Worm (Caenorhabditis elegans) whole organism, young adult: ENCODE results near the gene lgc-57.

ENCODE experiments used
- B0035.1 ChIP-seq: sonication (generic microtip); optimal IDR thresholded peaks from 2 replicates; lab custom pipeline; 2016; ENCODE audit warnings: missing genetic modification characterization, mild to moderate bottlenecking, missing compliant biosample characterization, missing genotype, missing genetic modification reagents
- D2030.7 ChIP-seq: fragments of 200-800 bp; sonication (Bioruptor generic); IDR thresholded peaks from 2 replicates; pipeline ENCODE4 v1.3.6; 2022; ENCODE audit warnings: missing genetic modification reagents, missing genetic modification characterization, missing compliant biosample characterization
- F10E7.11 ChIP-seq: sonication (generic microtip); optimal IDR thresholded peaks from 2 replicates; lab custom pipeline; 2017; ENCODE audit warnings: mild to moderate bottlenecking, missing genetic modification characterization, moderate library complexity, missing compliant biosample characterization
- F39B2.1 ChIP-seq: fragments of 200-800 bp; sonication (Bioruptor generic); IDR thresholded peaks from 2 replicates; pipeline ENCODE4 v1.3.6; 2022; ENCODE audit warnings: missing genetic modification reagents, missing genetic modification characterization, missing compliant biosample characterization
- Y53G8AR.9 ChIP-seq: fragments of 200-800 bp; sonication (Bioruptor generic); conservative IDR thresholded peaks from 2 replicates; pipeline ENCODE4 v1.3.6; 2022; ENCODE audit warnings: missing genetic modification reagents, missing genetic modification characterization, missing compliant biosample characterization
- Y79H2A.3 ChIP-seq: fragments of 200-800 bp; sonication (Bioruptor generic); conservative IDR thresholded peaks from 2 replicates; pipeline ENCODE4 v1.3.6; 2022; ENCODE audit warnings: missing genetic modification reagents, missing genetic modification characterization, missing compliant biosample characterization
- aptf-2 ChIP-seq: fragments of 200-800 bp; sonication (Bioruptor generic); conservative IDR thresholded peaks from 2 replicates; pipeline ENCODE4 v1.3.6; 2022; ENCODE audit warnings: missing genetic modification reagents, missing genetic modification characterization, missing compliant biosample characterization
- aptf-3 ChIP-seq: fragments of 200-800 bp; sonication (Bioruptor generic); IDR thresholded peaks from 2 replicates; pipeline ENCODE4 v1.3.6; 2022; ENCODE audit warnings: missing genetic modification characterization, missing compliant biosample characterization
- attf-3 ChIP-seq: fragments of 200-800 bp; sonication (Bioruptor generic); conservative IDR thresholded peaks from 2 replicates; pipeline ENCODE4 v1.3.6; 2022; ENCODE audit warnings: missing genetic modification reagents, missing genetic modification characterization, missing compliant biosample characterization
- attf-5 ChIP-seq: fragments of 200-800 bp; sonication (Bioruptor generic); optimal IDR thresholded peaks from 2 replicates; lab custom pipeline; 2018; ENCODE audit warnings: mild to moderate bottlenecking, missing genetic modification characterization, missing compliant biosample characterization
- cebp-1 ChIP-seq, 2 experiments: fragments of 200-800 bp in 1 of 2; sonication (Bioruptor generic) in 1 of 2; sonication (generic microtip) in 1 of 2; IDR thresholded peaks in 1 of 2; optimal IDR thresholded peaks in 1 of 2; 2 replicates each; pipeline versions ENCODE4 v1.3.6 to Lab custom; 2017 to 2022; ENCODE audit warnings: missing compliant biosample characterization in 2 of 2, missing genetic modification characterization in 2 of 2, mild to moderate bottlenecking in 1 of 2, missing genetic modification reagents in 1 of 2, moderate library complexity in 1 of 2
- ceh-40 ChIP-seq: fragments of 200-800 bp; sonication (Bioruptor generic); IDR thresholded peaks from 2 replicates; pipeline ENCODE4 v1.3.6; 2022; ENCODE audit warnings: missing genetic modification characterization, missing compliant biosample characterization
- ceh-91 ChIP-seq: fragments of 200-800 bp; sonication (Bioruptor generic); IDR thresholded peaks from 2 replicates; pipeline ENCODE4 v1.3.6; 2022; ENCODE audit warnings: missing genetic modification reagents, missing genetic modification characterization, missing compliant biosample characterization
- him-1 ChIP-seq: sonication (generic microtip); optimal IDR thresholded peaks from 2 replicates; lab custom pipeline; 2016; ENCODE audit warnings: missing genotype, missing genetic modification reagents, missing genetic modification characterization, missing compliant biosample characterization
- hmg-1.2 ChIP-seq: fragments of 200-800 bp; sonication (Bioruptor generic); IDR thresholded peaks from 2 replicates; pipeline ENCODE4 v1.3.6; 2022; ENCODE audit warnings: missing genetic modification reagents, missing genetic modification characterization, missing compliant biosample characterization
- hmg-20 ChIP-seq: fragments of 200-800 bp; sonication (Bioruptor generic); IDR thresholded peaks from 2 replicates; pipeline ENCODE4 v1.3.6; 2022; ENCODE audit warnings: missing genetic modification reagents, missing genetic modification characterization, missing compliant biosample characterization
- let-526 ChIP-seq: fragments of 200-800 bp; sonication (Bioruptor generic); IDR thresholded peaks from 2 replicates; pipeline ENCODE4 v1.3.6; 2022; ENCODE audit warnings: missing genetic modification reagents, missing genetic modification characterization, missing compliant biosample characterization
- lin-35 ChIP-seq, 3 experiments: fragments of 150-350 bp in 2 of 3; sonication (generic microtip) in 1 of 3; optimal IDR thresholded peaks; 2 replicates each; lab custom pipeline; 2014 to 2018; ENCODE audit warnings: missing biosample characterization in 3 of 3, missing genetic modification characterization in 3 of 3, missing genetic modification reagents in 3 of 3
- madf-10 ChIP-seq: sonication (generic microtip); optimal IDR thresholded peaks from 2 replicates; lab custom pipeline; 2016; ENCODE audit warnings: mild to moderate bottlenecking, missing genetic modification characterization, missing compliant biosample characterization
- madf-8 ChIP-seq: fragments of 200-800 bp; sonication (Bioruptor generic); conservative IDR thresholded peaks from 2 replicates; pipeline ENCODE4 v1.3.6; 2022; ENCODE audit warnings: missing genetic modification reagents, missing genetic modification characterization, missing compliant biosample characterization
- mcd-1 ChIP-seq: fragments of 200-800 bp; sonication (Bioruptor generic); IDR thresholded peaks from 2 replicates; pipeline ENCODE4 v1.3.6; 2022; ENCODE audit warnings: missing genetic modification reagents, missing genetic modification characterization, missing compliant biosample characterization
- nfyb-1 ChIP-seq: fragments of 200-800 bp; sonication (Bioruptor generic); IDR thresholded peaks from 2 replicates; pipeline ENCODE4 v1.3.6; 2022; ENCODE audit warnings: missing genetic modification reagents, missing genetic modification characterization, missing compliant biosample characterization
- nhr-80 ChIP-seq: sonication (generic microtip); optimal IDR thresholded peaks from 2 replicates; lab custom pipeline; 2016; ENCODE audit warnings: missing genetic modification characterization, missing compliant biosample characterization
- tbx-9 ChIP-seq: sonication (generic microtip); optimal IDR thresholded peaks from 2 replicates; lab custom pipeline; 2016; ENCODE audit warnings: borderline replicate concordance, missing genetic modification characterization, inconsistent platforms, missing compliant biosample characterization
- zfh-2 ChIP-seq: fragments of 200-800 bp; sonication (Bioruptor generic); conservative IDR thresholded peaks from 2 replicates; pipeline ENCODE4 v1.3.6; 2022; ENCODE audit warnings: missing genetic modification reagents, missing genetic modification characterization, missing compliant biosample characterization

lgc-57 gene

ce11 chrII:10737059-10737458 is 42.2 kb downstream of the lgc-57 start, which contains the start of gene C52A11.3:
Gene C52A11.3 (plus strand): TSS chrII:10737359.
- no peak for TF ChIP-seq nfyb-1
- TF ChIP-seq D2030.7 (GFP tag; lab: Robert Waterston, UW), result no peak
- no peak for TF ChIP-seq Y53G8AR.9 (GFP tag; lab: Robert Waterston, UW)
- no peak for TF ChIP-seq let-526 (GFP tag; lab: Robert Waterston, UW)
- no peak for TF ChIP-seq ceh-91 (GFP tag; lab: Robert Waterston, UW)
- no peak for TF ChIP-seq ceh-40
- no peak for TF ChIP-seq B0035.1 (tag; lab: Kevin White, UChicago)
- no peak for TF ChIP-seq attf-5 (GFP tag; lab: Kevin White, UChicago)
- no peak for TF ChIP-seq tbx-9 (tag; lab: Kevin White, UChicago)
- TF ChIP-seq hmg-20 (GFP tag; lab: Robert Waterston, UW), result no peak
- TF ChIP-seq lin-35 (GFP tag; optimal IDR thresholded peaks at IDR 0.05; lab: Kevin White, UChicago), result no peak
- TF ChIP-seq aptf-3 (GFP tag; lab: Robert Waterston, UW), result no peak
- TF ChIP-seq madf-8 (GFP tag; lab: Robert Waterston, UW), result no peak
- no peak for TF ChIP-seq Y79H2A.3
- TF ChIP-seq mcd-1, result no peak
- no peak for TF ChIP-seq aptf-2 (GFP tag; lab: Robert Waterston, UW)
- TF ChIP-seq F39B2.1 (GFP tag; lab: Robert Waterston, UW), result no peak
- no peak for TF ChIP-seq F10E7.11 (tag; lab: Kevin White, UChicago)
- TF ChIP-seq him-1 (tag; lab: Kevin White, UChicago), result no peak
- no peak for TF ChIP-seq attf-3 (GFP tag; lab: Robert Waterston, UW)

DNA sequence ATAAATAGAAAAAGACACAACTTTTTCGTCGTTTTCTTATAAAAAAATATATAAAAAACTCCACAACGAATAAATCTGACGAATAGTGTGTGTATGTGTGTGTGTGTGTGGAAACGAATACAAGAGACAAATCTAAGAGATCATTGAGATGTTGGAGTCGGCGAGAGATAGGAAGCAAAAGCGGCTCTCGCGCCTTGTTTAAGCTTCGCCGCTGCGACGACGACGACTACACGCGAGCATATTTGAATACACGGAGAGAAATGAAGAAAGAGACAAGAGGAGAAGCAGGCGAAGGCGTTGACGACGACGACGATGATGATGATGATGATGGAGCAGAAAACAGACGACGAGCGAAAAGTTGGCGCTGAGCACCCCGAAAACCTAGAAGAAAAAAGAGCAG is 50.0 kb downstream of the lgc-57 start:
- peak; percentile 59 for TF ChIP-seq madf-10
- no peak for TF ChIP-seq cebp-1 (GFP tag; IDR thresholded peaks at IDR 0.05; lab: Robert Waterston, UW)
- TF ChIP-seq cebp-1 (tag; optimal IDR thresholded peaks at IDR 0.05; lab: Kevin White, UChicago), result peak; percentile 8
- peak; percentile 45 for TF ChIP-seq zfh-2
- no peak for TF ChIP-seq nhr-80 (tag; lab: Kevin White, UChicago)
- peak; percentile 23; the same call in 1 of the 2 replicates for TF ChIP-seq hmg-1.2 (GFP tag; lab: Robert Waterston, UW)
